Worm (Caenorhabditis elegans) whole organism, early embryonic: Measurements from ENCODE around the gene K10H10.5.

Source experiments
- aly-1 ChIP-seq: sonication (generic microtip); optimal IDR thresholded peaks from 2 replicates; lab custom pipeline; 2016; ENCODE audit warnings: missing genetic modification characterization, missing compliant biosample characterization
- ama-1 ChIP-seq: fragments of 150-350 bp; optimal IDR thresholded peaks from 2 replicates; lab custom pipeline; 2014
- ceh-13 ChIP-seq: fragments of 200-800 bp; sonication (Bioruptor generic); optimal IDR thresholded peaks from 2 replicates; lab custom pipeline; 2018; ENCODE audit warnings: mild to moderate bottlenecking, missing genetic modification characterization, missing compliant biosample characterization
- ceh-36 ChIP-seq: sonication (generic microtip); optimal IDR thresholded peaks from 2 replicates; lab custom pipeline; 2016; ENCODE audit warnings: missing genetic modification characterization, inconsistent platforms, missing compliant biosample characterization
- flt-1 ChIP-seq: fragments of 200-800 bp; sonication (Bioruptor generic); IDR thresholded peaks from 2 replicates; pipeline ENCODE4 v1.3.6; 2022; ENCODE audit warnings: missing genetic modification characterization, missing compliant biosample characterization
- hmbx-1 ChIP-seq: sonication (generic microtip); optimal IDR thresholded peaks from 2 replicates; lab custom pipeline; 2016; ENCODE audit warnings: mild to moderate bottlenecking, missing genetic modification characterization, missing compliant biosample characterization
- hmg-4 ChIP-seq: fragments of 200-800 bp; sonication (Bioruptor generic); optimal IDR thresholded peaks from 2 replicates; lab custom pipeline; 2018; ENCODE audit warnings: mild to moderate bottlenecking, missing genetic modification characterization, missing compliant biosample characterization
- scrt-1 ChIP-seq: fragments of 200-800 bp; sonication (Bioruptor generic); IDR thresholded peaks from 2 replicates; pipeline ENCODE4 v1.3.6; 2022; ENCODE audit warnings: missing genetic modification characterization, missing compliant biosample characterization
- sea-1 ChIP-seq: fragments of 200-800 bp; sonication (Bioruptor generic); conservative IDR thresholded peaks from 2 replicates; pipeline ENCODE4 v1.3.6; 2022; ENCODE audit warnings: missing genetic modification characterization, missing compliant biosample characterization
- tbx-11 ChIP-seq: fragments of 200-800 bp; sonication (Bioruptor generic); IDR thresholded peaks from 2 replicates; pipeline ENCODE4 v1.3.6; 2022; ENCODE audit warnings: missing genetic modification characterization, missing compliant biosample characterization
- tbx-37 ChIP-seq: fragments of 200-800 bp; sonication (Bioruptor generic); conservative IDR thresholded peaks from 2 replicates; pipeline ENCODE4 v1.3.6; 2022; ENCODE audit warnings: missing genetic modification reagents, missing genetic modification characterization, missing compliant biosample characterization
- tra-4 ChIP-seq: sonication (generic microtip); optimal IDR thresholded peaks from 2 replicates; lab custom pipeline; 2017; ENCODE audit warnings: missing genetic modification characterization, missing compliant biosample characterization

DNA sequence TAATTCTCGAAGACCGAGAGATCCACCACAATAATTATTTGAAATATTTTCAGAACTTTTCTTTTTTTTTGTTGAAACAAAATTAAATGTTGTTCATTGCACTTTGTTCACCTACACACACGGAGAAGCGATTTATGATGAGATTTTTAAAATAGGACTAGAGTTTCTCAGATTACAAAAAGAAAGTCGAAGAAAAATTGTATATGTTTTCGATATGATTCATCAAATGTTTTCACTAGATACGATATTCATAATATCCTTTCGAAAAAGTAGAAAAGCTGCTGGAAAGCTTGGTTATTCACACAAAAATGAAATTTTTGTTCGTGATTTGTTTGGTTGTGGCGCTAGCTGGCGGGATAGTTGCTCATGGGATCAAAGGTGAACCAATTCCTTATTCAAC, 23.5 kb downstream of the K10H10.5 start, which contains the start of gene F57C2.4:
- TF ChIP-seq sea-1 (GFP tag; lab: Robert Waterston, UW) (no peak), flt-1 (GFP tag; lab: Robert Waterston, UW) (no peak), aly-1 (tag; lab: Kevin White, UChicago) (no peak), ama-1 (lab: Kevin White, UChicago) (no peak), hmbx-1 (tag; lab: Kevin White, UChicago) (no peak), tbx-37 (no peak), tra-4 (tag; lab: Kevin White, UChicago) (no peak), scrt-1 (GFP tag; lab: Robert Waterston, UW) (no peak), ceh-36 (tag; lab: Kevin White, UChicago) (no peak), ceh-13 (GFP tag; lab: Kevin White, UChicago) (no peak), hmg-4 (GFP tag; lab: Kevin White, UChicago) (no peak), tbx-11 (GFP tag; lab: Robert Waterston, UW) (no peak)
